Fruit fly (Drosophila melanogaster) whole organism, pupa: Measurements from ENCODE around the gene crq.

Experiments
- CG10348 ChIP-seq: fragments of 200-800 bp; sonication (Bioruptor generic); IDR thresholded peaks from 2 replicates; pipeline ENCODE4 v1.3.6; 2022; ENCODE audit warnings: missing biosample characterization, missing genetic modification characterization
- CG12605 ChIP-seq: fragments of 200-800 bp; sonication (Bioruptor generic); IDR thresholded peaks from 2 replicates; pipeline ENCODE4 v1.3.6; 2022; ENCODE audit warnings: missing biosample characterization, missing genetic modification characterization
- CG13204 ChIP-seq: fragments of 200-800 bp; sonication (Bioruptor generic); optimal IDR thresholded peaks from 2 replicates; lab custom pipeline; 2018; ENCODE audit warnings: missing biosample characterization, mild to moderate bottlenecking, missing genetic modification characterization, moderate library complexity
- CG34367 ChIP-seq: fragments of 200-800 bp; sonication (Bioruptor generic); optimal IDR thresholded peaks from 2 replicates; lab custom pipeline; 2018; ENCODE audit warnings: missing biosample characterization, mild to moderate bottlenecking, missing genetic modification characterization
- EcR ChIP-seq: fragments of 200-800 bp; sonication (Bioruptor generic); optimal IDR thresholded peaks from 3 replicates; lab custom pipeline; 2019; ENCODE audit warnings: missing biosample characterization, missing genetic modification characterization, mild to moderate bottlenecking, moderate library complexity, missing genetic modification reagents
- Ets98B ChIP-seq: fragments of 200-800 bp; sonication (Bioruptor generic); IDR thresholded peaks from 2 replicates; pipeline ENCODE4 v1.3.6; 2022; ENCODE audit warnings: missing biosample characterization, missing genetic modification characterization
- Snoo ChIP-seq: fragments of 200-800 bp; sonication (Bioruptor generic); optimal IDR thresholded peaks from 3 replicates; lab custom pipeline; 2017; ENCODE audit warnings: missing biosample characterization, mild to moderate bottlenecking, missing genetic modification characterization, inconsistent platforms
- fd96Ca ChIP-seq: fragments of 200-800 bp; sonication (Bioruptor generic); IDR thresholded peaks from 3 replicates; pipeline ENCODE4 v1.3.6; 2022; ENCODE audit warnings: missing biosample characterization, missing genetic modification characterization

- peak; percentile 54 for TF ChIP-seq CG13204 (GFP tag; lab: Kevin White, UChicago)
- peak; percentile 0 for TF ChIP-seq EcR
- TF ChIP-seq Ets98B (GFP tag; lab: Robert Waterston, UW): peak; percentile 26; the same call in 1 of the 2 replicates
- TF ChIP-seq fd96Ca (GFP tag; lab: Robert Waterston, UW): no peak
- TF ChIP-seq CG34367 (tag; lab: Kevin White, UChicago): peak; percentile 51
- TF ChIP-seq CG10348: no peak
- TF ChIP-seq CG12605: peak; percentile 71
- TF ChIP-seq Snoo (tag; lab: Kevin White, UChicago): peak; percentile 82
Measured at dm6 chr2L:419620-420184, 33.1 kb downstream of the crq start, which contains the start of the genes CG13690 and RpLP1.
